Worm (Caenorhabditis elegans) whole organism, midembryonic: Measurements from ENCODE around the gene Y66A7A.4.
A peak's percentile ranks its signal among the peaks of the same experiment; 100 is the strongest.

Experiments
- T22C8.4 ChIP-seq: fragments of 200-800 bp; sonication (Bioruptor generic); IDR thresholded peaks from 2 replicates; pipeline ENCODE4 v1.3.6; 2022; ENCODE audit warnings: missing genetic modification characterization, missing compliant biosample characterization
- cog-1 ChIP-seq: sonication (generic microtip); optimal IDR thresholded peaks from 2 replicates; lab custom pipeline; 2016; ENCODE audit warnings: missing genetic modification characterization, missing compliant biosample characterization
- flt-1 ChIP-seq: fragments of 200-800 bp; sonication (Bioruptor generic); IDR thresholded peaks from 2 replicates; pipeline ENCODE4 v1.3.6; 2022; ENCODE audit warnings: missing genetic modification characterization, missing compliant biosample characterization
- klf-2 ChIP-seq: fragments of 200-800 bp; sonication (Bioruptor generic); conservative IDR thresholded peaks from 2 replicates; pipeline ENCODE4 v1.3.6; 2022; ENCODE audit warnings: missing genetic modification reagents, missing genetic modification characterization, missing compliant biosample characterization
- med-1 ChIP-seq: sonication (generic microtip); optimal IDR thresholded peaks from 2 replicates; lab custom pipeline; 2017; ENCODE audit warnings: missing genetic modification characterization, mild to moderate bottlenecking, missing compliant biosample characterization, antibody characterized with exemption, missing genetic modification reagents; ENCODE audit not compliant: insufficient read depth
- ref-1 ChIP-seq: fragments of 200-800 bp; sonication (Bioruptor generic); conservative IDR thresholded peaks from 2 replicates; pipeline ENCODE4 v1.3.6; 2022; ENCODE audit warnings: missing genetic modification reagents, missing genetic modification characterization, missing compliant biosample characterization
- tab-1 ChIP-seq: fragments of 200-800 bp; sonication (Bioruptor generic); IDR thresholded peaks from 2 replicates; pipeline ENCODE4 v1.3.6; 2022; ENCODE audit warnings: missing genetic modification characterization, missing compliant biosample characterization
- ztf-23 ChIP-seq: fragments of 200-800 bp; sonication (Bioruptor generic); IDR thresholded peaks from 2 replicates; pipeline ENCODE4 v1.3.6; 2022; ENCODE audit warnings: missing genetic modification reagents, missing genetic modification characterization, missing compliant biosample characterization
- ztf-29 ChIP-seq: fragments of 200-800 bp; sonication (Bioruptor generic); IDR thresholded peaks from 2 replicates; pipeline ENCODE4 v1.3.6; 2022; ENCODE audit warnings: missing genetic modification reagents, missing genetic modification characterization, missing compliant biosample characterization

The Y66A7A.4 gene

ce11 chrIII:11612371-11612770 is at the start of gene Y66A7A.4, which contains the start of gene Y66A7A.9:
Gene Y66A7A.4, plus strand, starts transcription at chrIII:11612607.
Gene Y66A7A.9, minus strand, starts transcription at chrIII:11612471.
- TF ChIP-seq T22C8.4 (GFP tag; lab: Robert Waterston, UW) (no peak), ztf-29 (GFP tag; lab: Robert Waterston, UW) (no peak), ztf-23 (GFP tag; lab: Robert Waterston, UW) (no peak), med-1 (no peak), klf-2 (GFP tag; lab: Robert Waterston, UW) (no peak), cog-1 (tag; lab: Kevin White, UChicago) (no peak), tab-1 (GFP tag; lab: Robert Waterston, UW) (no peak)

ce11 chrIII:11563417-11563949 is 48.9 kb upstream of the Y66A7A.4 start, which contains the start of gene Y66D12A.11:
Gene Y66D12A.11, plus strand, starts transcription at chrIII:11563467.
- no peak for TF ChIP-seq ztf-29 (GFP tag; lab: Robert Waterston, UW)
- 0 out of 2 replicates have a peak, but pooled peaks have one; percentile 55 for TF ChIP-seq tab-1 (GFP tag; lab: Robert Waterston, UW)
- no peak for TF ChIP-seq T22C8.4 (GFP tag; lab: Robert Waterston, UW)
- TF ChIP-seq flt-1 (GFP tag; lab: Robert Waterston, UW) = no peak
- TF ChIP-seq ztf-23 (GFP tag; lab: Robert Waterston, UW) = no peak

ce11 chrIII:11565602-11566001 is 46.8 kb upstream of the Y66A7A.4 start, which contains the start of gene Y66D12A.10:
Gene Y66D12A.10, plus strand, starts transcription at chrIII:11565874.
- TF ChIP-seq klf-2 (GFP tag; lab: Robert Waterston, UW) (no peak), T22C8.4 (GFP tag; lab: Robert Waterston, UW) (no peak), ztf-23 (GFP tag; lab: Robert Waterston, UW) (no peak), med-1 (no peak), flt-1 (GFP tag; lab: Robert Waterston, UW) (no peak), tab-1 (GFP tag; lab: Robert Waterston, UW) (no peak), ztf-29 (GFP tag; lab: Robert Waterston, UW) (no peak), ref-1 (GFP tag; lab: Robert Waterston, UW) (no peak), cog-1 (tag; lab: Kevin White, UChicago) (no peak)

- no peak for TF ChIP-seq ref-1 (GFP tag; lab: Robert Waterston, UW)
- TF ChIP-seq T22C8.4 (GFP tag; lab: Robert Waterston, UW) = no peak
- no peak for TF ChIP-seq flt-1 (GFP tag; lab: Robert Waterston, UW)
- TF ChIP-seq cog-1 (tag; lab: Kevin White, UChicago) = no peak
- no peak for TF ChIP-seq ztf-23 (GFP tag; lab: Robert Waterston, UW)
Measured at ce11 chrIII:11567837-11568236, 44.6 kb upstream of the Y66A7A.4 start, which contains the start of gene psme-3. Gene psme-3, plus strand, starts transcription at chrIII:11568137.

- TF ChIP-seq med-1 = no peak
- no peak for TF ChIP-seq tab-1 (GFP tag; lab: Robert Waterston, UW)
- no peak for TF ChIP-seq ztf-23 (GFP tag; lab: Robert Waterston, UW)
- TF ChIP-seq klf-2 (GFP tag; lab: Robert Waterston, UW) = no peak
- TF ChIP-seq ref-1 (GFP tag; lab: Robert Waterston, UW) = no peak
- no peak for TF ChIP-seq T22C8.4 (GFP tag; lab: Robert Waterston, UW)
- no peak for TF ChIP-seq cog-1 (tag; lab: Kevin White, UChicago)
- TF ChIP-seq ztf-29 (GFP tag; lab: Robert Waterston, UW) = no peak
- no peak for TF ChIP-seq flt-1 (GFP tag; lab: Robert Waterston, UW)
Measured at ce11 chrIII:11573921-11574320, 38.5 kb upstream of the Y66A7A.4 start, which contains the start of gene Y66D12A.8. Gene Y66D12A.8, plus strand, starts transcription at chrIII:11574221.

- no peak for TF ChIP-seq flt-1 (GFP tag; lab: Robert Waterston, UW)
- TF ChIP-seq cog-1 (tag; lab: Kevin White, UChicago) = no peak
- no peak for TF ChIP-seq med-1
- TF ChIP-seq ztf-23 (GFP tag; lab: Robert Waterston, UW) = no peak
Measured at ce11 chrIII:11579380-11579779, 33.0 kb upstream of the Y66A7A.4 start.

ce11 chrIII:11580428-11580885 is 31.9 kb upstream of the Y66A7A.4 start, which contains the start of gene Y66D12A.7:
Gene Y66D12A.7, minus strand, starts transcription at chrIII:11580478.
- TF ChIP-seq ztf-23 (GFP tag; lab: Robert Waterston, UW) (no peak), klf-2 (GFP tag; lab: Robert Waterston, UW) (no peak), cog-1 (tag; lab: Kevin White, UChicago) (no peak), T22C8.4 (GFP tag; lab: Robert Waterston, UW) (no peak), med-1 (no peak), ztf-29 (GFP tag; lab: Robert Waterston, UW) (no peak)

ce11 chrIII:11581372-11581771 is 31.0 kb upstream of the Y66A7A.4 start, which contains the start of the genes Y66D12A.6 and ceh-92:
Gene Y66D12A.6, minus strand, starts transcription at chrIII:11581402.
Gene ceh-92, plus strand, starts transcription at chrIII:11581600.
- no peak for TF ChIP-seq flt-1 (GFP tag; lab: Robert Waterston, UW)
- no peak for TF ChIP-seq ref-1 (GFP tag; lab: Robert Waterston, UW)
- TF ChIP-seq ztf-23 (GFP tag; lab: Robert Waterston, UW) = no peak
- no peak for TF ChIP-seq med-1
- no peak for TF ChIP-seq T22C8.4 (GFP tag; lab: Robert Waterston, UW)
- TF ChIP-seq ztf-29 (GFP tag; lab: Robert Waterston, UW) = no peak
- TF ChIP-seq klf-2 (GFP tag; lab: Robert Waterston, UW) = no peak
- TF ChIP-seq tab-1 (GFP tag; lab: Robert Waterston, UW) = no peak
- TF ChIP-seq cog-1 (tag; lab: Kevin White, UChicago) = no peak

- TF ChIP-seq ztf-23 (GFP tag; lab: Robert Waterston, UW) = no peak
- TF ChIP-seq med-1 = no peak
- TF ChIP-seq flt-1 (GFP tag; lab: Robert Waterston, UW) = no peak
Measured at ce11 chrIII:11582569-11582968, 29.8 kb upstream of the Y66A7A.4 start.

- TF ChIP-seq tab-1 (GFP tag; lab: Robert Waterston, UW) = no peak
- TF ChIP-seq ref-1 (GFP tag; lab: Robert Waterston, UW) = no peak
- TF ChIP-seq klf-2 (GFP tag; lab: Robert Waterston, UW) = no peak
- no peak for TF ChIP-seq ztf-23 (GFP tag; lab: Robert Waterston, UW)
- TF ChIP-seq ztf-29 (GFP tag; lab: Robert Waterston, UW) = no peak
Measured at ce11 chrIII:11588911-11589310, 23.5 kb upstream of the Y66A7A.4 start, which contains the start of gene Y66D12A.3. Gene Y66D12A.3, plus strand, starts transcription at chrIII:11589211.
